Worm (Caenorhabditis elegans): ENCODE measurements around the gene sre-47.

sre-47 gene

DNA sequence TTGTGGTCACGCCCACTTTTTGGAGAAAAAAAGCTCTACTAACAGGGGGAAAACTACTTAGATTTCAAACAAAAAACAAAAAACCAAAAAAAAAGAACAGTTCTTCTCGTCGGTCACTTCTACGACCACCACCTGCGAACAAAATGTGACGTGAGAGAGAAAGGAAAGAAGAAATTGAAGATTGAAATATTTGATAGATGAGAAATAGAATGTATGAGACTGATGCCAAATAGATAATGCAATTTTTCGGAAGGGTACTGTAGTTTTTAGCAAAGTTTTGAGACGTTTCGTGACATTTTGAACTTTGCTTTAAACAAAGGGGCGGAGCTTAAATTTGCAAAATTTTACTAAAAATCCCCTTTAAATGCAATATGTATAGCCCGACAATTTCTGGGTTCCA, 29.5 kb downstream of the sre-47 start:
- peak; percentile 22 for TF ChIP-seq nhr-80 (tag; optimal IDR thresholded peaks at IDR 0.05)
- TF ChIP-seq chd-7 (tag; optimal IDR thresholded peaks at IDR 0.05) = no peak

DNA sequence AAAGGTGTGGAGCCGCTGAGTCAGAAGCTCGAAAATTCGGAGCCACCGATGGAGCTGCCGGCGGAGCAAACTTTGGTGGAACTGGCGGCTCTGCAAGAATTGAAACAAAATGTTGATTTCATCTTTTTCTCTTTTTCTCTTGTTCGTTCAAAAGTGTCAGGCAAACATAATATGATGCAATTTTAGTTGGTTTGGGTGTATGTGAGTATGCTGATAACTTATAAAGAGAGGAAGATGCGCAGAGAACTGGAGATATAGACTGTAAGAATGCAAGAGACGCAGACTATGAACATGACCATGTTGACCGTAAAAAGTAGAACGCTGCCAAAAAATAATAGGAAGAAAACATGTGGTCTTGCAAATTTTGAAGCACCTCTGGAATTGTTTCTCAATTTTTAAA, 30.4 kb downstream of the sre-47 start:
- TF ChIP-seq dox-1 (GFP tag; IDR thresholded peaks at IDR 0.05) (peak; percentile 42), mes-4 (tag; optimal IDR thresholded peaks at IDR 0.05) (no peak), tbp1 (GFP tag; optimal IDR thresholded peaks at IDR 0.05) (peak; percentile 19), dpff-1 (tag; optimal IDR thresholded peaks at IDR 0.05) (no peak), cebp-1 (GFP tag; IDR thresholded peaks at IDR 0.05) (no peak), cebp-1 (tag; optimal IDR thresholded peaks at IDR 0.05) (peak; percentile 34), snpc-4 (GFP tag; optimal IDR thresholded peaks at IDR 0.05) (no peak), snpc-4 (tag; optimal IDR thresholded peaks at IDR 0.05) (peak in 2 of 4 experiments; percentile 48 to 61), cebp-2 (GFP tag; IDR thresholded peaks at IDR 0.05) (0 out of 2 replicates have a peak, but pooled peaks have one; percentile 79), ets-4 (GFP tag; optimal IDR thresholded peaks at IDR 0.05) (no peak), repo-1 (tag; optimal IDR thresholded peaks at IDR 0.05) (no peak), hmg-1.2 (GFP tag; IDR thresholded peaks at IDR 0.05) (peak; percentile 61), ztf-26 (tag; optimal IDR thresholded peaks at IDR 0.05) (peak; percentile 60), nhr-80 (tag; optimal IDR thresholded peaks at IDR 0.05) (peak; percentile 86), zfh-2 (GFP tag; conservative IDR thresholded peaks at IDR 0.05) (peak; percentile 31; the same call in 1 of the 2 replicates), lin-40 (tag; optimal IDR thresholded peaks at IDR 0.05) (peak; percentile 50)

DNA sequence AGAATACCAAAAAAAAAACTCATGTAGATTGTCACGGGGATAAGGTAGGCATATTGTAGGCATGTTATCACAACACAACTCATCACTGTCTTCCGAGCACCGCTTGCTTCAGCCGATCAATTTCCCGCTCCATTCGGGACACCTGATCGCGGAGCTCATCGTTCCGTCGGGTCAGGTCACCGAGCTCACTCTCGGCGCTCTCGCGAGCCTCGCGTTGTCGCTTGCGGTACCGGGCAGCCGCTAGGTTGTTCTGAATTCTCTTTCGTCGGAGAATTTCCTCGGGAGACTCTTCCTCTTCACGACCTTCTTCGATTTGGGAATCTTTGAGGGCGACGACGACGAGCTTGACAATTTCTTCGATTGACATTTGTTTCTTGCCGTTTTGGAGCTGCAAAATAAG, 32.5 kb downstream of the sre-47 start:
- TF ChIP-seq hsf-1 (GFP tag; IDR thresholded peaks at IDR 0.05) (no peak), zfh-2 (GFP tag; conservative IDR thresholded peaks at IDR 0.05) (peak; percentile 77), egrh-3 (GFP tag; IDR thresholded peaks at IDR 0.05) (peak; percentile 66; the same call in 1 of the 2 replicates)

DNA sequence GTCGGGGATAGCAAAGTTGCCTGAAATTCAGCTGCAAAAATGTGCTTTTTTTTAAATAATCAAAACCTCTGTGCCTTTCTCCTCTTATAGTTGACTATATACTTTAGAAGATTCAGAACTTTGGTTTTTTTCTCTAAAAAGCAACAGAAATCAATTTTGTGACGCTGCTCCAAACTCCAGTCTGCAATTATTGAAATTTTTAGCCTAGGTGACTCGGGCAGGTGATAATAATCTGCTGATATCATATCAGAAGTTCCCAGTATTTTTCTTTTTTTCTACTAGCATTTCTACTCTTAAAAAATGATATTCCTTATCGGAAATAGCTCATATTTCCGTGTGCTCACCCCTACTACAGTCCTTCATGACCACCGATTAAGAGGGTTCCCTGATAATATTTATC, 35.2 kb downstream of the sre-47 start, which contains the start of gene sre-44:
sre-44 (plus strand) TSS at position 301 of the 400 bp plus-strand sequence.
- TF ChIP-seq F33H1.4 (GFP tag; IDR thresholded peaks at IDR 0.05) = no peak
- TF ChIP-seq attf-5 (GFP tag; optimal IDR thresholded peaks at IDR 0.05) = no peak
- TF ChIP-seq lin-40 (tag; optimal IDR thresholded peaks at IDR 0.05) = no peak
- TF ChIP-seq nhr-27 (tag; optimal IDR thresholded peaks at IDR 0.05) = no peak
- TF ChIP-seq snpc-3.4 (tag; optimal IDR thresholded peaks at IDR 0.05) = no peak

DNA sequence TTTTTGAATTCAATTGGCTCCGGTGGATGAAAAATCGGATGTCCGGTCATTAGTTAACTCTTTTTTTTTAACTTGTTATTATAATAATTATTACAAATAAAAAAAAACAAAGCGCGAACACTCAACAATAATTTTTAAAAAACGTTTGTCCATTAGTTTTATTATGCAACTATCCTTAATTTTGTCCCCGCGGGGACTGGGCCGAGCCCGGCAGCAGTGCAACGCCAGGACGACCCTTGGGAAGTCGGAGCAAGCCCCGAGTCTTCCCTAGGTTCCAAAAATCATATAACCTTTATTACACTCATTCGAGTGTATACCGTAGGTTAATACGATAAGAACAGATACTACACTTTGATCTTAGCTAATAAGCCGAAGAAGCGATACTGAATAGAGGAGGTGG, 35.7 kb downstream of the sre-47 start:
- TF ChIP-seq attf-6 (GFP tag; IDR thresholded peaks at IDR 0.05) (peak; percentile 63), lin-26 (GFP tag; IDR thresholded peaks at IDR 0.05) (peak; percentile 60; the same call in 1 of the 2 replicates)

DNA sequence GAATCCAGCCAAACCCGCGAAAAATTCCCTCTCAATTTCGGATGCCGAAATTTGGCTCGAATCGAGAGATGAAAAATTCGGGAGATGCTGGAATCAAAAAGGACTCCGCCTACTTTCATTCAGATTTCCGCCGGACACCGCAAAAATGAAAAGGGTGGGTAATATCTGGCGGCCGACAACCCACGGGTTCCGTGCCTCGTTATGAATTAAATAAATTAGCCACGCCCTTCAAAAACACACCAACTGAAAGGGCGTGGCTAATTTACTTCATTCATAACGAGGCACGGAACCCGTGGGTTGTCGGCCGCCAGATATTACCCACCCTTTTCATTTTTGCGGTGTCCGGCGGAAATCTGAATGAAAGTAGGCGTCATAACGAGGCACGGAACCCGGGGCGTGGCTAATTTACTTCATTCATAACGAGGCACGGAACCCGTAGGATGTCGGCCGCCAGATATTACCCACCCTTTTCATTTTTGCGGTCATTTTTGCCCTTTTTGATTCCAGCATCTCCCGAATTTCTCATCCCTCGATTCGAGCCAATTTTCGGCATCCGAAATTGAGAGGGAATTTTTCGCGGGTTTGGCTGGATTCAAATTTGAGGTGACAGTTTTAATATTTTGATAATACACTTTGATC, 37.9 kb downstream of the sre-47 start:
- TF ChIP-seq pbrm-1 (GFP tag; IDR thresholded peaks at IDR 0.05) = peak; percentile 84
- 0 out of 2 replicates have a peak, but pooled peaks have one; percentile 4 for TF ChIP-seq hmg-1.2 (GFP tag; IDR thresholded peaks at IDR 0.05)
- 0 out of 2 replicates have a peak, but pooled peaks have one; percentile 27 for TF ChIP-seq hmg-20 (GFP tag; IDR thresholded peaks at IDR 0.05)
- peak; percentile 68 for TF ChIP-seq D2030.7 (GFP tag; IDR thresholded peaks at IDR 0.05)
- TF ChIP-seq madf-8 (GFP tag; conservative IDR thresholded peaks at IDR 0.05) = peak; percentile 11; the same call in 1 of the 2 replicates
- peak; percentile 47; the same call in 1 of the 2 replicates for TF ChIP-seq mcd-1 (GFP tag; IDR thresholded peaks at IDR 0.05)
- peak; percentile 87 for TF ChIP-seq snpc-1.1 (tag; optimal IDR thresholded peaks at IDR 0.05; ENCODE audit: insufficient read depth)
- TF ChIP-seq attf-6 (GFP tag; IDR thresholded peaks at IDR 0.05) = peak; percentile 88
- 0 out of 2 replicates have a peak, but pooled peaks have one; percentile 10 for TF ChIP-seq lin-26 (GFP tag; IDR thresholded peaks at IDR 0.05)
- TF ChIP-seq F33H1.4 (GFP tag; IDR thresholded peaks at IDR 0.05) = 0 out of 2 replicates have a peak, but pooled peaks have one; percentile 12
- peak; percentile 77 for TF ChIP-seq madf-6 (GFP tag; IDR thresholded peaks at IDR 0.05)
- TF ChIP-seq snpc-3.4 (tag; optimal IDR thresholded peaks at IDR 0.05) = peak; percentile 20
- peak; percentile 86 for TF ChIP-seq snpc-4 (GFP tag; optimal IDR thresholded peaks at IDR 0.05)
- peak; percentile 10 to 95 (median 86) for TF ChIP-seq snpc-4 (tag; optimal IDR thresholded peaks at IDR 0.05)
- TF ChIP-seq rcor-1 (GFP tag; IDR thresholded peaks at IDR 0.05) = peak; percentile 58
